Fruit fly (Drosophila melanogaster) whole organism, embryonic: ENCODE measurements around the gene Duba.
A peak's percentile ranks its signal among the peaks of the same experiment; 100 is the strongest.

Source experiments
- Blimp-1 ChIP-seq: fragments of 200-800 bp; sonication (Bioruptor generic); optimal IDR thresholded peaks from 3 replicates; lab custom pipeline; 2018; ENCODE audit warnings: missing biosample characterization, missing genetic modification characterization, mild to moderate bottlenecking, moderate library complexity, missing genetic modification reagents
- Bteb2 ChIP-seq: fragments of 200-800 bp; sonication (Bioruptor generic); optimal IDR thresholded peaks from 2 replicates; lab custom pipeline; 2016; ENCODE audit warnings: missing biosample characterization, missing genetic modification characterization
- CG1024 ChIP-seq: fragments of 200-800 bp; sonication (Bioruptor generic); IDR thresholded peaks from 2 replicates; pipeline ENCODE4 v1.3.6; 2022; ENCODE audit warnings: missing biosample characterization, missing genetic modification characterization
- CG10274 ChIP-seq: fragments of 200-800 bp; sonication (Bioruptor generic); optimal IDR thresholded peaks from 3 replicates; lab custom pipeline; 2017; ENCODE audit warnings: missing biosample characterization, mild to moderate bottlenecking, missing genetic modification characterization
- CG10366 ChIP-seq: fragments of 200-800 bp; sonication (Bioruptor generic); IDR thresholded peaks from 2 replicates; pipeline ENCODE4 v1.3.6; 2022; ENCODE audit warnings: missing biosample characterization, missing genetic modification characterization
- CG10431 ChIP-seq: fragments of 200-800 bp; sonication (Bioruptor generic); optimal IDR thresholded peaks from 3 replicates; lab custom pipeline; 2018; ENCODE audit warnings: missing biosample characterization, mild to moderate bottlenecking, missing genetic modification characterization
- CG12155 ChIP-seq: fragments of 200-800 bp; sonication (Bioruptor generic); optimal IDR thresholded peaks from 3 replicates; lab custom pipeline; 2016; ENCODE audit warnings: missing biosample characterization, missing genetic modification characterization
- CG12236 ChIP-seq: fragments of 200-800 bp; sonication (Bioruptor generic); optimal IDR thresholded peaks from 2 replicates; lab custom pipeline; 2016; ENCODE audit warnings: missing biosample characterization, missing genetic modification characterization
- CG13123 ChIP-seq: fragments of 200-800 bp; sonication (Bioruptor generic); optimal IDR thresholded peaks from 2 replicates; lab custom pipeline; 2016; ENCODE audit warnings: missing biosample characterization, missing genetic modification characterization
- CG13624 ChIP-seq: fragments of 200-800 bp; sonication (Bioruptor generic); optimal IDR thresholded peaks from 2 replicates; lab custom pipeline; 2016; ENCODE audit warnings: missing biosample characterization, missing genetic modification characterization
- CG15601 ChIP-seq: fragments of 200-800 bp; sonication (Bioruptor generic); optimal IDR thresholded peaks from 3 replicates; lab custom pipeline; 2019; ENCODE audit warnings: missing biosample characterization, mild to moderate bottlenecking, missing genetic modification characterization, moderate library complexity
- CG17829 ChIP-seq: fragments of 200-800 bp; optimal IDR thresholded peaks from 2 replicates; lab custom pipeline; 2019; ENCODE audit warnings: missing biosample characterization, mild to moderate bottlenecking, missing genetic modification characterization, moderate library complexity
- CG18764 ChIP-seq: fragments of 200-800 bp; sonication (Bioruptor generic); optimal IDR thresholded peaks from 3 replicates; lab custom pipeline; 2016; ENCODE audit warnings: missing biosample characterization, missing genetic modification characterization
- CG2116 ChIP-seq: fragments of 200-800 bp; sonication (Bioruptor generic); optimal IDR thresholded peaks from 3 replicates; lab custom pipeline; 2018; ENCODE audit warnings: missing biosample characterization, mild to moderate bottlenecking, missing genetic modification characterization
- CG2129 ChIP-seq: fragments of 200-800 bp; sonication (Bioruptor generic); IDR thresholded peaks from 2 replicates; pipeline ENCODE4 v1.3.6; 2022; ENCODE audit warnings: missing biosample characterization, missing genetic modification characterization; ENCODE audit not compliant: partially characterized antibody
- CG31441 ChIP-seq: fragments of 200-800 bp; sonication (Bioruptor generic); IDR thresholded peaks from 2 replicates; pipeline ENCODE4 v1.3.6; 2022; ENCODE audit warnings: missing biosample characterization, missing genetic modification characterization
- CG3163 ChIP-seq: fragments of 200-800 bp; sonication (Bioruptor generic); optimal IDR thresholded peaks from 3 replicates; lab custom pipeline; 2016; ENCODE audit warnings: missing biosample characterization, missing genetic modification characterization
- CG4404 ChIP-seq: fragments of 200-800 bp; sonication (Bioruptor generic); IDR thresholded peaks from 2 replicates; pipeline ENCODE4 v1.3.6; 2022; ENCODE audit warnings: missing biosample characterization, missing genetic modification characterization
- CG5180 ChIP-seq: fragments of 200-800 bp; sonication (Bioruptor generic); optimal IDR thresholded peaks from 3 replicates; lab custom pipeline; 2017; ENCODE audit warnings: missing biosample characterization, missing genetic modification characterization, mild to moderate bottlenecking, moderate library complexity, missing genetic modification reagents
- CG7357 ChIP-seq: fragments of 200-800 bp; sonication (Bioruptor generic); IDR thresholded peaks from 3 replicates; pipeline ENCODE4 v1.3.6; 2022; ENCODE audit warnings: missing biosample characterization, missing genetic modification characterization
- CG7963 ChIP-seq: fragments of 200-800 bp; sonication (Bioruptor generic); IDR thresholded peaks from 3 replicates; pipeline ENCODE4 v1.3.6; 2022; ENCODE audit warnings: missing biosample characterization, missing genetic modification characterization; ENCODE audit not compliant: partially characterized antibody
- CG8944 ChIP-seq: fragments of 200-800 bp; sonication (Bioruptor generic); optimal IDR thresholded peaks from 3 replicates; lab custom pipeline; 2016; ENCODE audit warnings: missing biosample characterization, missing genetic modification characterization
- D19B ChIP-seq: fragments of 200-800 bp; sonication (Bioruptor generic); optimal IDR thresholded peaks from 2 replicates; lab custom pipeline; 2017; ENCODE audit warnings: missing biosample characterization, mild to moderate bottlenecking, missing genetic modification characterization
- Dbx ChIP-seq: fragments of 200-800 bp; sonication (Bioruptor generic); IDR thresholded peaks from 3 replicates; pipeline ENCODE4 v1.3.6; 2022; ENCODE audit warnings: missing biosample characterization, missing genetic modification characterization
- E2f2 ChIP-seq: fragments of 200-800 bp; sonication (Bioruptor generic); IDR thresholded peaks from 2 replicates; pipeline ENCODE4 v1.3.6; 2022; ENCODE audit warnings: missing biosample characterization, missing genetic modification characterization
- Ets65A ChIP-seq: fragments of 200-800 bp; sonication (Bioruptor generic); peaks from one replicate; lab custom pipeline; 2016; ENCODE audit warnings: missing biosample characterization, missing genetic modification characterization
- Ets97D ChIP-seq: fragments of 200-800 bp; sonication (Bioruptor generic); optimal IDR thresholded peaks from 3 replicates; lab custom pipeline; 2016; ENCODE audit warnings: missing biosample characterization, missing genetic modification characterization
- H15 ChIP-seq: fragments of 200-800 bp; sonication (Bioruptor generic); IDR thresholded peaks from 3 replicates; pipeline ENCODE4 v1.3.6; 2022; ENCODE audit warnings: missing biosample characterization, missing genetic modification characterization
- HLH4C ChIP-seq: fragments of 200-800 bp; sonication (Bioruptor generic); IDR thresholded peaks from 3 replicates; pipeline ENCODE4 v1.3.6; 2022; ENCODE audit warnings: missing biosample characterization, missing genetic modification characterization; ENCODE audit not compliant: partially characterized antibody
- MBD-R2 ChIP-seq: fragments of 200-800 bp; sonication (Bioruptor generic); IDR thresholded peaks from 2 replicates; pipeline ENCODE4 v1.3.6; 2022; ENCODE audit warnings: missing biosample characterization, missing genetic modification characterization
- Mad ChIP-seq: fragments of 200-800 bp; sonication (Bioruptor generic); optimal IDR thresholded peaks from 2 replicates; lab custom pipeline; 2016; ENCODE audit warnings: missing biosample characterization, missing genetic modification characterization
- Nf-YC ChIP-seq: fragments of 200-800 bp; optimal IDR thresholded peaks from 3 replicates; lab custom pipeline; 2019; ENCODE audit warnings: missing biosample characterization, mild to moderate bottlenecking, missing genetic modification characterization, moderate library complexity
- PHDP ChIP-seq: fragments of 200-800 bp; sonication (Bioruptor generic); optimal IDR thresholded peaks from 3 replicates; lab custom pipeline; 2018; ENCODE audit warnings: missing biosample characterization, mild to moderate bottlenecking, missing genetic modification characterization, moderate library complexity
- Side ChIP-seq: fragments of 200-800 bp; sonication (Bioruptor generic); optimal IDR thresholded peaks from 2 replicates; lab custom pipeline; 2016; ENCODE audit warnings: missing biosample characterization, missing genetic modification characterization
- Trl ChIP-seq, 3 experiments: fragments of >200 bp in 2 of 3; fragments of 200-800 bp in 1 of 3; sonication (Bioruptor generic) in 1 of 3; optimal IDR thresholded peaks; 2 replicates in 1 of 3; 3 replicates in 2 of 3; lab custom pipeline; 2016 to 2017; ENCODE audit warnings: missing biosample characterization in 1 of 3, missing genetic modification characterization in 1 of 3
- al ChIP-seq: fragments of 200-800 bp; sonication (Bioruptor generic); IDR thresholded peaks from 2 replicates; pipeline ENCODE4 v1.3.6; 2022; ENCODE audit warnings: missing biosample characterization, missing genetic modification characterization
- chinmo ChIP-seq: fragments of 200-800 bp; sonication (Bioruptor generic); IDR thresholded peaks from 4 replicates; pipeline ENCODE4 v1.3.6; 2022; ENCODE audit warnings: missing biosample characterization, missing genetic modification characterization; ENCODE audit not compliant: partially characterized antibody
- dimm ChIP-seq: fragments of 200-800 bp; sonication (Bioruptor generic); IDR thresholded peaks from 2 replicates; pipeline ENCODE4 v1.3.6; 2022; ENCODE audit warnings: missing biosample characterization, missing genetic modification characterization
- ewg ChIP-seq: fragments of 200-800 bp; sonication (Bioruptor generic); optimal IDR thresholded peaks from 3 replicates; lab custom pipeline; 2017; ENCODE audit warnings: mild to moderate bottlenecking, missing biosample characterization, missing genetic modification reagents, missing genetic modification characterization
- grau ChIP-seq: fragments of 200-800 bp; optimal IDR thresholded peaks from 3 replicates; lab custom pipeline; 2019; ENCODE audit warnings: missing biosample characterization, mild to moderate bottlenecking, missing genetic modification characterization, moderate library complexity
- kah ChIP-seq: fragments of 200-800 bp; sonication (Bioruptor generic); optimal IDR thresholded peaks from 2 replicates; lab custom pipeline; 2018; ENCODE audit warnings: missing biosample characterization, mild to moderate bottlenecking, missing genetic modification characterization
- knrl ChIP-seq: fragments of 200-800 bp; sonication (Bioruptor generic); IDR thresholded peaks from 3 replicates; pipeline ENCODE4 v1.3.6; 2022; ENCODE audit warnings: missing biosample characterization, missing genetic modification characterization; ENCODE audit not compliant: partially characterized antibody
- mld ChIP-seq: fragments of 200-800 bp; sonication (Bioruptor generic); IDR thresholded peaks from 3 replicates; pipeline ENCODE4 v1.3.6; 2022; ENCODE audit warnings: missing biosample characterization, missing genetic modification characterization; ENCODE audit not compliant: partially characterized antibody
- nerfin-1 ChIP-seq: fragments of 200-800 bp; sonication (Bioruptor generic); optimal IDR thresholded peaks from 3 replicates; lab custom pipeline; 2019; ENCODE audit warnings: missing biosample characterization, mild to moderate bottlenecking, missing genetic modification characterization, moderate library complexity
- phol ChIP-seq: fragments of 200-800 bp; sonication (Bioruptor generic); optimal IDR thresholded peaks from 3 replicates; lab custom pipeline; 2018; ENCODE audit warnings: missing biosample characterization, mild to moderate bottlenecking, missing genetic modification characterization, moderate library complexity
- row ChIP-seq: fragments of 200-800 bp; sonication (Bioruptor generic); IDR thresholded peaks from 3 replicates; pipeline ENCODE4 v1.3.6; 2022; ENCODE audit warnings: missing biosample characterization, missing genetic modification characterization
- sens ChIP-seq: fragments of 200-800 bp; sonication (Bioruptor generic); peaks from one replicate; lab custom pipeline; 2016; ENCODE audit warnings: missing biosample characterization, missing genetic modification characterization
- sob ChIP-seq: fragments of 200-800 bp; sonication (Bioruptor generic); IDR thresholded peaks from 2 replicates; pipeline ENCODE4 v1.3.6; 2022; ENCODE audit warnings: missing biosample characterization, missing genetic modification characterization
- tna ChIP-seq: fragments of 200-800 bp; sonication (Bioruptor generic); IDR thresholded peaks from 2 replicates; pipeline ENCODE4 v1.3.6; 2022; ENCODE audit warnings: missing biosample characterization, missing genetic modification characterization; ENCODE audit not compliant: partially characterized antibody
- yki ChIP-seq: fragments of >200 bp; optimal IDR thresholded peaks from 3 replicates; lab custom pipeline; 2018

Duba gene

DNA sequence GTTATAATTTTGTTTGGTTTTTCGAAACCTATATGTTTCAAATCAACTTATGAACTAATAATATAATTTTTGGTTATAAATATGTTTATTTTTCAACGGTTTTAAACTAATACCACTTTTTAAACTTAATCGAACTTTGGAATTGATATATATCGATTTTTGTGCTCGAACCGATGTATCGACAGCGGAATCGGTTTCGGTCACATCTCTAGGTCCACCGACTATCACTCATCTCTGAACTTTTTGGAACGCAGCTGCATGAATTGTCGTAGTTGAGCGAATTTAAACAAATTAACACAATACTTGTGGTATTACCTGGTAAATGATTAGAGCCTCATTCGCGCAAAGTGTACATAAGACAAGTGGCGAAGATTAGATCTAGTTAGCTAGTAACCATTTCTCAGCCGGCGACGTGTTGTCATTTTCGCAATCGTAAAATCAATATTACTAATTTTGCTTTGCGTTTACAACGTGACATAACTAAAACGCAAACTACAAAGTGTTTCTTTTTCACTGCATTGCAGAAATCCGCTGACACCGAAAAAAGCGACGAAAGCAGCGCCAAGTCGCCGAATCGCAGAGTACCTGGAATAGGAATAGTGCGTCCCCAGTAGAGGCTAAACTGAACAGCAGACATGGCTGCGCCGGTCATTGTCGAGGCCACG lies 18.7 kb upstream of the Duba start, which contains the start of gene Apt1 (continued):
- TF ChIP-seq grau (tag; lab: Kevin White, UChicago) (peak; percentile 11), CG10366 (GFP tag; lab: Robert Waterston, UW) (no peak), yki (lab: Kevin White, UChicago) (no peak), dimm (GFP tag; lab: Robert Waterston, UW) (no peak), CG3163 (GFP tag; lab: Kevin White, UChicago) (no peak), Bteb2 (GFP tag; lab: Kevin White, UChicago) (no peak), CG8944 (GFP tag; lab: Kevin White, UChicago) (no peak), chinmo (GFP tag; lab: Robert Waterston, UW) (peak; percentile 87; the same call in 2 of the 4 replicates), CG10431 (no peak), phol (tag; lab: Kevin White, UChicago) (peak; percentile 21), sob (GFP tag; lab: Robert Waterston, UW) (peak; percentile 52), CG4404 (GFP tag; lab: Robert Waterston, UW) (no peak), kah (GFP tag; lab: Kevin White, UChicago) (no peak), Trl (optimal IDR thresholded peaks at IDR 0.05; lab: Kevin White, UChicago) (no peak), Trl (GFP tag; optimal IDR thresholded peaks at IDR 0.05; lab: Kevin White, UChicago) (no peak), Mad (GFP tag; lab: Kevin White, UChicago) (no peak), PHDP (tag; lab: Kevin White, UChicago) (no peak), Dbx (GFP tag; lab: Robert Waterston, UW) (peak; percentile 30; the same call in 1 of the 3 replicates), CG5180 (GFP tag; lab: Kevin White, UChicago) (no peak), row (GFP tag; lab: Robert Waterston, UW) (peak; percentile 60), Side (GFP tag; lab: Kevin White, UChicago) (no peak), CG15601 (tag; lab: Kevin White, UChicago) (no peak), CG2129 (peak; percentile 83), al (GFP tag; lab: Robert Waterston, UW) (no peak), CG17829 (peak; percentile 14), HLH4C (GFP tag; lab: Robert Waterston, UW) (peak; percentile 96), CG13624 (GFP tag; lab: Kevin White, UChicago) (no peak), MBD-R2 (GFP tag; lab: Robert Waterston, UW) (peak; percentile 85), CG10274 (GFP tag; lab: Kevin White, UChicago) (no peak), nerfin-1 (tag; lab: Kevin White, UChicago) (no peak), CG7357 (GFP tag; lab: Robert Waterston, UW) (no peak), sens (GFP tag; lab: Kevin White, UChicago) (peak; percentile 50), CG13123 (GFP tag; lab: Kevin White, UChicago) (no peak), CG31441 (GFP tag; lab: Robert Waterston, UW) (no peak), Nf-YC (tag; lab: Kevin White, UChicago) (no peak), knrl (GFP tag; lab: Robert Waterston, UW) (peak; percentile 96), Blimp-1 (GFP tag; lab: Kevin White, UChicago) (no peak), CG7963 (GFP tag; lab: Robert Waterston, UW) (peak; percentile 96), tna (peak; percentile 95), Ets97D (GFP tag; lab: Kevin White, UChicago) (peak; percentile 28), H15 (no peak), CG2116 (GFP tag; lab: Kevin White, UChicago) (peak; percentile 65), Ets65A (GFP tag; lab: Kevin White, UChicago) (peak; percentile 16), CG12155 (GFP tag; lab: Kevin White, UChicago) (no peak), D19B (no peak), E2f2 (GFP tag; lab: Robert Waterston, UW) (peak; percentile 77), CG18764 (GFP tag; lab: Kevin White, UChicago) (no peak), CG12236 (GFP tag; lab: Kevin White, UChicago) (no peak), CG1024 (no peak), ewg (no peak), mld (GFP tag; lab: Robert Waterston, UW) (peak; percentile 90)
